Worm (Caenorhabditis elegans): ENCODE data around the gene cul-3.

ce11 chrV:185694-186217 is 8.5 kb downstream of the cul-3 start, which contains the start of gene arid-1:
- no peak for TF ChIP-seq ceh-28 (tag; optimal IDR thresholded peaks at IDR 0.05)
- TF ChIP-seq pha-4 (tag; optimal IDR thresholded peaks at IDR 0.05): peak; percentile 53
- no peak for TF ChIP-seq nhr-77 (tag; optimal IDR thresholded peaks at IDR 0.05)
- no peak for TF ChIP-seq nhr-12 (tag; optimal IDR thresholded peaks at IDR 0.05)
- TF ChIP-seq nhr-11 (tag; optimal IDR thresholded peaks at IDR 0.05): no peak

All from whole organism, L3 larva.